Fruit fly (Drosophila melanogaster) whole organism, prepupa: ENCODE data around the gene CG46466.
A peak's percentile ranks its signal among the peaks of the same experiment; 100 is the strongest.

ENCODE experiments used
- Blimp-1 ChIP-seq: fragments of 200-800 bp; sonication (Bioruptor generic); optimal IDR thresholded peaks from 3 replicates; lab custom pipeline; 2017; ENCODE audit warnings: missing biosample characterization, missing genetic modification characterization, mild to moderate bottlenecking, moderate library complexity, missing genetic modification reagents
- CG10631 ChIP-seq: fragments of 200-800 bp; sonication (Bioruptor generic); optimal IDR thresholded peaks from 2 replicates; lab custom pipeline; 2016; ENCODE audit warnings: missing biosample characterization, missing genetic modification characterization
- CG10669 ChIP-seq: fragments of 200-800 bp; sonication (Bioruptor generic); optimal IDR thresholded peaks from 3 replicates; lab custom pipeline; 2018; ENCODE audit warnings: missing biosample characterization, mild to moderate bottlenecking, missing genetic modification characterization, moderate library complexity
- CG11294 ChIP-seq: fragments of 200-800 bp; sonication (Bioruptor generic); IDR thresholded peaks from 2 replicates; pipeline ENCODE4 v1.3.6; 2022; ENCODE audit warnings: missing biosample characterization, missing genetic modification characterization
- CG11762 ChIP-seq: fragments of 200-800 bp; sonication (Bioruptor generic); optimal IDR thresholded peaks from 3 replicates; lab custom pipeline; 2016; ENCODE audit warnings: missing biosample characterization, missing genetic modification characterization; ENCODE audit not compliant: insufficient read depth
- CG15336 ChIP-seq: fragments of 200-800 bp; sonication (Bioruptor generic); IDR thresholded peaks from 2 replicates; pipeline ENCODE4 v1.3.6; 2022; ENCODE audit warnings: missing biosample characterization, missing genetic modification characterization
- CG1621 ChIP-seq: fragments of 200-800 bp; sonication (Bioruptor generic); optimal IDR thresholded peaks from 3 replicates; lab custom pipeline; 2018; ENCODE audit warnings: missing biosample characterization, mild to moderate bottlenecking, missing genetic modification characterization
- CG3032 ChIP-seq: fragments of 200-800 bp; optimal IDR thresholded peaks from 2 replicates; lab custom pipeline; 2019; ENCODE audit warnings: missing biosample characterization, mild to moderate bottlenecking, missing genetic modification characterization, moderate library complexity
- CG31627 ChIP-seq: fragments of 200-800 bp; sonication (Bioruptor generic); optimal IDR thresholded peaks from 3 replicates; lab custom pipeline; 2016; ENCODE audit warnings: missing biosample characterization, missing genetic modification characterization
- CG32006 ChIP-seq: fragments of 200-800 bp; sonication (Bioruptor generic); optimal IDR thresholded peaks from 3 replicates; lab custom pipeline; 2017; ENCODE audit warnings: missing biosample characterization, mild to moderate bottlenecking, missing genetic modification characterization
- CG6163 ChIP-seq: fragments of 200-800 bp; sonication (Bioruptor generic); IDR thresholded peaks from 3 replicates; pipeline ENCODE4 v1.3.6; 2022; ENCODE audit warnings: missing biosample characterization, missing genetic modification characterization
- CG6276 ChIP-seq: fragments of 200-800 bp; sonication (Bioruptor generic); optimal IDR thresholded peaks from 2 replicates; lab custom pipeline; 2017; ENCODE audit warnings: missing biosample characterization, mild to moderate bottlenecking, missing genetic modification characterization
- CG6792 ChIP-seq: fragments of 200-800 bp; sonication (Bioruptor generic); optimal IDR thresholded peaks from 3 replicates; lab custom pipeline; 2016; ENCODE audit warnings: missing biosample characterization, missing genetic modification characterization
- CG6808 ChIP-seq: fragments of 200-800 bp; sonication (Bioruptor generic); optimal IDR thresholded peaks from 3 replicates; lab custom pipeline; 2017; ENCODE audit warnings: missing biosample characterization, missing genetic modification characterization, mild to moderate bottlenecking, moderate library complexity, missing genetic modification reagents
- CG6854 ChIP-seq: fragments of 200-800 bp; sonication (Bioruptor generic); optimal IDR thresholded peaks from 2 replicates; lab custom pipeline; 2017; ENCODE audit warnings: missing biosample characterization, mild to moderate bottlenecking, missing genetic modification characterization
- CG8119 ChIP-seq: fragments of 200-800 bp; sonication (Bioruptor generic); IDR thresholded peaks from 3 replicates; pipeline ENCODE4 v1.3.6; 2022; ENCODE audit warnings: missing biosample characterization, missing genetic modification characterization
- CG8319 ChIP-seq: fragments of 200-800 bp; sonication (Bioruptor generic); optimal IDR thresholded peaks from 3 replicates; lab custom pipeline; 2016; ENCODE audit warnings: missing biosample characterization, missing genetic modification characterization
- CG8632 ChIP-seq: fragments of 200-800 bp; sonication (Bioruptor generic); optimal IDR thresholded peaks from 3 replicates; lab custom pipeline; 2016; ENCODE audit warnings: missing biosample characterization, missing genetic modification characterization
- CG9139 ChIP-seq: fragments of 200-800 bp; sonication (Bioruptor generic); optimal IDR thresholded peaks from 3 replicates; lab custom pipeline; 2017; ENCODE audit warnings: missing biosample characterization, mild to moderate bottlenecking, missing genetic modification characterization
- Eip75B ChIP-seq: fragments of 200-800 bp; sonication (Bioruptor generic); optimal IDR thresholded peaks from 3 replicates; lab custom pipeline; 2016; ENCODE audit warnings: missing biosample characterization, missing genetic modification characterization
- Eip78C ChIP-seq: fragments of 200-800 bp; sonication (Bioruptor generic); peaks from one replicate; lab custom pipeline; 2016; ENCODE audit warnings: missing biosample characterization, missing genetic modification characterization
- Eip93F ChIP-seq: fragments of 200-800 bp; sonication (Bioruptor generic); optimal IDR thresholded peaks from 2 replicates; lab custom pipeline; 2016; ENCODE audit warnings: missing biosample characterization, mild to moderate bottlenecking, missing genetic modification characterization
- Ets21C ChIP-seq: fragments of 200-800 bp; sonication (Bioruptor generic); optimal IDR thresholded peaks from 3 replicates; lab custom pipeline; 2016; ENCODE audit warnings: missing biosample characterization, missing genetic modification characterization
- Ets96B ChIP-seq: fragments of 200-800 bp; optimal IDR thresholded peaks from 2 replicates; lab custom pipeline; 2019; ENCODE audit warnings: missing biosample characterization, mild to moderate bottlenecking, missing genetic modification characterization, moderate library complexity
- Hr38 ChIP-seq: sonication (Bioruptor generic); optimal IDR thresholded peaks from 2 replicates; lab custom pipeline; 2016; ENCODE audit warnings: missing biosample characterization, missing genetic modification characterization
- Hr39 ChIP-seq: fragments of 200-800 bp; sonication (Bioruptor generic); optimal IDR thresholded peaks from 2 replicates; lab custom pipeline; 2016; ENCODE audit warnings: missing biosample characterization, missing genetic modification characterization
- Lpt ChIP-seq: fragments of 200-800 bp; sonication (Bioruptor generic); optimal IDR thresholded peaks from 3 replicates; lab custom pipeline; 2016; ENCODE audit warnings: missing biosample characterization, missing genetic modification characterization
- OdsH ChIP-seq: fragments of 200-800 bp; sonication (Bioruptor generic); optimal IDR thresholded peaks from 3 replicates; lab custom pipeline; 2016; ENCODE audit warnings: missing biosample characterization, missing genetic modification characterization
- Smox ChIP-seq: fragments of 200-800 bp; sonication (Bioruptor generic); optimal IDR thresholded peaks from 3 replicates; lab custom pipeline; 2016; ENCODE audit warnings: missing biosample characterization, missing genetic modification characterization
- Sox14 ChIP-seq: fragments of 200-800 bp; sonication (Bioruptor generic); optimal IDR thresholded peaks from 3 replicates; lab custom pipeline; 2016; ENCODE audit warnings: missing biosample characterization, missing genetic modification characterization
- Sox15 ChIP-seq: fragments of 200-800 bp; sonication (Bioruptor generic); optimal IDR thresholded peaks from 3 replicates; lab custom pipeline; 2016; ENCODE audit warnings: missing biosample characterization, missing genetic modification characterization
- achi ChIP-seq: fragments of 200-800 bp; sonication (Bioruptor generic); optimal IDR thresholded peaks from 3 replicates; lab custom pipeline; 2016; ENCODE audit warnings: missing biosample characterization, missing genetic modification characterization
- acj6 ChIP-seq: fragments of 200-800 bp; sonication (Bioruptor generic); optimal IDR thresholded peaks from 3 replicates; lab custom pipeline; 2016; ENCODE audit warnings: missing biosample characterization, missing genetic modification characterization
- dac ChIP-seq: fragments of 200-800 bp; sonication (Bioruptor generic); optimal IDR thresholded peaks from 2 replicates; lab custom pipeline; 2017; ENCODE audit warnings: missing biosample characterization, mild to moderate bottlenecking, missing genetic modification characterization
- eg ChIP-seq: fragments of 200-800 bp; sonication (Bioruptor generic); IDR thresholded peaks from 3 replicates; pipeline ENCODE4 v1.3.6; 2022; ENCODE audit warnings: missing biosample characterization, missing genetic modification characterization
- fkh ChIP-seq: fragments of 200-800 bp; sonication (Bioruptor generic); optimal IDR thresholded peaks from 3 replicates; lab custom pipeline; 2017; ENCODE audit warnings: missing biosample characterization, mild to moderate bottlenecking, missing genetic modification characterization, moderate library complexity
- lz ChIP-seq: fragments of 200-800 bp; sonication (Bioruptor generic); optimal IDR thresholded peaks from 3 replicates; lab custom pipeline; 2016; ENCODE audit warnings: missing biosample characterization, missing genetic modification characterization
- net ChIP-seq: fragments of 200-800 bp; sonication (Bioruptor generic); optimal IDR thresholded peaks from 3 replicates; lab custom pipeline; 2016; ENCODE audit warnings: missing biosample characterization, missing genetic modification characterization
- pdm3 ChIP-seq: fragments of 200-800 bp; sonication (Bioruptor generic); optimal IDR thresholded peaks from 3 replicates; lab custom pipeline; 2016; ENCODE audit warnings: missing biosample characterization, missing genetic modification characterization
- salr ChIP-seq, 2 experiments: fragments of 200-800 bp; sonication (Bioruptor generic); optimal IDR thresholded peaks; 3 replicates each; lab custom pipeline; 2016 to 2018; ENCODE audit warnings: missing biosample characterization in 2 of 2, missing genetic modification characterization in 2 of 2, mild to moderate bottlenecking in 1 of 2
- ss ChIP-seq, 2 experiments: fragments of 200-800 bp; sonication (Bioruptor generic); optimal IDR thresholded peaks; 2 replicates in 1 of 2; 3 replicates in 1 of 2; lab custom pipeline; 2017 to 2018; ENCODE audit warnings: mild to moderate bottlenecking in 2 of 2, missing biosample characterization in 2 of 2, missing genetic modification characterization in 2 of 2, moderate library complexity in 1 of 2
- svp ChIP-seq: fragments of 200-800 bp; sonication (Bioruptor generic); peaks from one replicate; lab custom pipeline; 2016; ENCODE audit warnings: missing biosample characterization, missing genetic modification characterization
- topi ChIP-seq: fragments of 200-800 bp; sonication (Bioruptor generic); optimal IDR thresholded peaks from 3 replicates; lab custom pipeline; 2016; ENCODE audit warnings: missing biosample characterization, missing genetic modification characterization
- vri ChIP-seq: fragments of 200-800 bp; sonication (Bioruptor generic); optimal IDR thresholded peaks from 3 replicates; lab custom pipeline; 2016; ENCODE audit warnings: missing biosample characterization, mild to moderate bottlenecking, missing genetic modification characterization

CG46466 gene

dm6 chr4:659884-660846 lies 2.8 kb downstream of the CG46466 start, which contains the start of gene gw (continued):
- peak; percentile 59 for TF ChIP-seq CG6854 (GFP tag; lab: Kevin White, UChicago)
- peak; percentile 77 for TF ChIP-seq CG8319 (GFP tag; lab: Kevin White, UChicago)
- TF ChIP-seq Smox (GFP tag; lab: Kevin White, UChicago), result peak; percentile 83
- TF ChIP-seq Hr39, result peak; percentile 83
- TF ChIP-seq vri (GFP tag; lab: Kevin White, UChicago), result peak; percentile 90
- TF ChIP-seq ss (GFP tag; optimal IDR thresholded peaks at IDR 0.05; lab: Kevin White, UChicago), result peak; percentile 59 to 79
- TF ChIP-seq CG10669, result peak; percentile 4
- TF ChIP-seq eg (GFP tag; lab: Robert Waterston, UW), result no peak
- no peak; the same call in 1 of the 2 replicates for TF ChIP-seq CG15336 (GFP tag; lab: Robert Waterston, UW)
- no peak for TF ChIP-seq CG32006 (GFP tag; lab: Kevin White, UChicago)
- TF ChIP-seq achi (GFP tag; lab: Kevin White, UChicago), result no peak
- TF ChIP-seq salr (GFP tag; optimal IDR thresholded peaks at IDR 0.05; lab: Kevin White, UChicago), result peak in 1 of 2 experiments; percentile 61
- TF ChIP-seq Ets21C, result peak; percentile 70
- peak; percentile 87 for TF ChIP-seq CG31627 (GFP tag; lab: Kevin White, UChicago)
- peak; percentile 70 for TF ChIP-seq Eip93F (GFP tag; lab: Kevin White, UChicago)
- TF ChIP-seq dac (GFP tag; lab: Kevin White, UChicago), result peak; percentile 6
- TF ChIP-seq CG11294 (GFP tag; lab: Robert Waterston, UW), result no peak
- peak; percentile 93 for TF ChIP-seq fkh (GFP tag; lab: Kevin White, UChicago)
- TF ChIP-seq CG6792 (GFP tag; lab: Kevin White, UChicago), result peak; percentile 78
- peak; percentile 84 for TF ChIP-seq lz (GFP tag; lab: Kevin White, UChicago)
- peak; percentile 89 for TF ChIP-seq pdm3 (GFP tag; lab: Kevin White, UChicago)
- TF ChIP-seq Sox15, result peak; percentile 67
- TF ChIP-seq CG10631, result peak; percentile 84
- peak; percentile 78 for TF ChIP-seq CG6808 (GFP tag; lab: Kevin White, UChicago)
- no peak for TF ChIP-seq Hr38 (GFP tag; lab: Kevin White, UChicago)
- TF ChIP-seq Lpt, result peak; percentile 66

dm6 chr4:659058-659588 lies 3.8 kb downstream of the CG46466 start:
- TF ChIP-seq Sox15, result no peak
- TF ChIP-seq salr (GFP tag; optimal IDR thresholded peaks at IDR 0.05; lab: Kevin White, UChicago), result no peak
- no peak for TF ChIP-seq CG6854 (GFP tag; lab: Kevin White, UChicago)
- TF ChIP-seq Hr38 (GFP tag; lab: Kevin White, UChicago), result no peak
- TF ChIP-seq CG10669, result no peak
- TF ChIP-seq Ets21C, result no peak
- no peak for TF ChIP-seq CG6163
- no peak for TF ChIP-seq Eip75B (GFP tag; lab: Kevin White, UChicago)
- TF ChIP-seq Lpt, result no peak
- no peak for TF ChIP-seq fkh (GFP tag; lab: Kevin White, UChicago)
- no peak for TF ChIP-seq Sox14 (GFP tag; lab: Kevin White, UChicago)
- TF ChIP-seq CG8119 (GFP tag; lab: Robert Waterston, UW), result no peak
- TF ChIP-seq OdsH (GFP tag; lab: Kevin White, UChicago), result no peak
- TF ChIP-seq svp (GFP tag; lab: Kevin White, UChicago), result no peak
- TF ChIP-seq CG9139 (GFP tag; lab: Kevin White, UChicago), result no peak
- TF ChIP-seq acj6, result no peak

dm6 chr4:647388-647787 lies 15.5 kb downstream of the CG46466 start:
- TF ChIP-seq CG11762 (GFP tag; lab: Kevin White, UChicago) (no peak), Sox15 (no peak), Blimp-1 (no peak), dac (GFP tag; lab: Kevin White, UChicago) (no peak), CG8119 (GFP tag; lab: Robert Waterston, UW) (no peak), topi (no peak), ss (GFP tag; optimal IDR thresholded peaks at IDR 0.05; lab: Kevin White, UChicago) (no peak), CG6276 (GFP tag; lab: Kevin White, UChicago) (no peak), lz (GFP tag; lab: Kevin White, UChicago) (no peak), CG3032 (no peak), Hr38 (GFP tag; lab: Kevin White, UChicago) (no peak), CG31627 (GFP tag; lab: Kevin White, UChicago) (no peak), CG1621 (tag; lab: Kevin White, UChicago) (no peak), Eip78C (GFP tag; lab: Kevin White, UChicago) (no peak), CG15336 (GFP tag; lab: Robert Waterston, UW) (no peak), net (GFP tag; lab: Kevin White, UChicago) (no peak), Smox (GFP tag; lab: Kevin White, UChicago) (no peak), Ets96B (tag; lab: Kevin White, UChicago) (no peak), CG8632 (GFP tag; lab: Kevin White, UChicago) (no peak), Hr39 (no peak)
